Worm (Caenorhabditis elegans) whole organism, L4 larva: Measurements from ENCODE around the gene cup-16.

Source experiments
- F10B5.3 ChIP-seq: sonication (generic microtip); optimal IDR thresholded peaks from 2 replicates; lab custom pipeline; 2016; ENCODE audit warnings: mild to moderate bottlenecking, missing genetic modification characterization, missing compliant biosample characterization
- Y105C5A.15 ChIP-seq: fragments of 200-800 bp; sonication (Bioruptor generic); IDR thresholded peaks from 2 replicates; pipeline ENCODE4 v1.3.6; 2022; ENCODE audit warnings: missing genetic modification characterization, missing compliant biosample characterization
- Y48G9A.11 ChIP-seq: fragments of 200-800 bp; sonication (Bioruptor generic); IDR thresholded peaks from 2 replicates; pipeline ENCODE4 v1.3.6; 2022; ENCODE audit warnings: missing genetic modification reagents, missing genetic modification characterization, missing compliant biosample characterization
- Y5F2A.4 ChIP-seq: fragments of 200-800 bp; sonication (Bioruptor generic); optimal IDR thresholded peaks from 2 replicates; lab custom pipeline; 2018; ENCODE audit warnings: mild to moderate bottlenecking, missing genetic modification characterization, missing compliant biosample characterization
- ZK337.2 ChIP-seq: fragments of 200-800 bp; sonication (Bioruptor generic); IDR thresholded peaks from 2 replicates; pipeline ENCODE4 v1.3.6; 2022; ENCODE audit warnings: missing genetic modification reagents, missing genetic modification characterization, missing compliant biosample characterization
- ama-1 ChIP-seq: fragments of 150-350 bp; optimal IDR thresholded peaks from 2 replicates; lab custom pipeline; 2014; ENCODE audit warnings: inconsistent platforms, mixed read lengths
- arid-1 ChIP-seq: fragments of 200-800 bp; sonication (Bioruptor generic); conservative IDR thresholded peaks from 2 replicates; pipeline ENCODE4 v1.3.6; 2022; ENCODE audit warnings: missing genetic modification reagents, missing genetic modification characterization, missing compliant biosample characterization
- ceh-32 ChIP-seq: sonication (generic microtip); optimal IDR thresholded peaks from 2 replicates; lab custom pipeline; 2016; ENCODE audit warnings: mild to moderate bottlenecking, missing genetic modification characterization, missing compliant biosample characterization; ENCODE audit not compliant: poor library complexity
- cey-2 ChIP-seq: sonication (generic microtip); optimal IDR thresholded peaks from 3 replicates; lab custom pipeline; 2017; ENCODE audit warnings: missing genetic modification characterization, mild to moderate bottlenecking, missing compliant biosample characterization, antibody characterized with exemption, borderline replicate concordance; ENCODE audit not compliant: insufficient read depth
- ctbp-1 ChIP-seq: fragments of 200-800 bp; sonication (Bioruptor generic); IDR thresholded peaks from 2 replicates; pipeline ENCODE4 v1.3.6; 2022; ENCODE audit warnings: missing genetic modification reagents, missing genetic modification characterization, missing compliant biosample characterization
- daf-12 ChIP-seq: fragments of 150-350 bp; optimal IDR thresholded peaks from 2 replicates; lab custom pipeline; 2014; ENCODE audit warnings: missing biosample characterization, missing genetic modification reagents, missing genetic modification characterization
- daf-19 ChIP-seq: fragments of 200-800 bp; sonication (Bioruptor generic); conservative IDR thresholded peaks from 2 replicates; pipeline ENCODE4 v1.3.6; 2022; ENCODE audit warnings: missing genetic modification characterization, missing compliant biosample characterization
- daf-8 ChIP-seq: fragments of 200-800 bp; sonication (Bioruptor generic); IDR thresholded peaks from 2 replicates; pipeline ENCODE4 v1.3.6; 2022; ENCODE audit warnings: missing genetic modification characterization, missing compliant biosample characterization
- dmd-8 ChIP-seq: fragments of 200-800 bp; sonication (Bioruptor generic); IDR thresholded peaks from 2 replicates; pipeline ENCODE4 v1.3.6; 2022; ENCODE audit warnings: missing genetic modification characterization, missing compliant biosample characterization
- dpl-1 ChIP-seq: fragments of 150-350 bp; optimal IDR thresholded peaks from 2 replicates; lab custom pipeline; 2014; ENCODE audit warnings: missing biosample characterization, missing genetic modification reagents, missing genetic modification characterization
- duxl-1 ChIP-seq: sonication (generic microtip); optimal IDR thresholded peaks from 2 replicates; lab custom pipeline; 2016; ENCODE audit warnings: mild to moderate bottlenecking, missing genetic modification characterization, moderate library complexity, missing compliant biosample characterization; ENCODE audit not compliant: poor library complexity
- dve-1 ChIP-seq: sonication (generic microtip); optimal IDR thresholded peaks from 2 replicates; lab custom pipeline; 2017; ENCODE audit warnings: antibody characterized with exemption, mild to moderate bottlenecking, missing genetic modification characterization, missing compliant biosample characterization; ENCODE audit not compliant: insufficient read depth
- egl-27 ChIP-seq: sonication (generic microtip); optimal IDR thresholded peaks from 3 replicates; lab custom pipeline; 2017; ENCODE audit warnings: missing biosample characterization, missing genetic modification reagents, missing genetic modification characterization
- egl-43 ChIP-seq: fragments of 200-800 bp; sonication (Bioruptor generic); IDR thresholded peaks from 2 replicates; pipeline ENCODE4 v1.3.6; 2022; ENCODE audit warnings: missing genetic modification reagents, missing genetic modification characterization, missing compliant biosample characterization
- gei-8 ChIP-seq: fragments of 200-800 bp; sonication (Bioruptor generic); optimal IDR thresholded peaks from 2 replicates; lab custom pipeline; 2018; ENCODE audit warnings: mild to moderate bottlenecking, missing genetic modification characterization, missing compliant biosample characterization
- hif-1 ChIP-seq, 2 experiments: sonication (generic microtip); optimal IDR thresholded peaks; 2 replicates each; lab custom pipeline; 2016 to 2017; ENCODE audit warnings: missing compliant biosample characterization in 2 of 2, missing genetic modification characterization in 2 of 2, missing genetic modification reagents in 2 of 2, missing genotype in 2 of 2, mild to moderate bottlenecking in 1 of 2
- hlh-11 ChIP-seq: fragments of 200-800 bp; sonication (Bioruptor generic); optimal IDR thresholded peaks from 2 replicates; lab custom pipeline; 2018; ENCODE audit warnings: mild to moderate bottlenecking, missing genetic modification characterization, missing compliant biosample characterization
- jun-1 ChIP-seq: fragments of 150-350 bp; optimal IDR thresholded peaks from 2 replicates; lab custom pipeline; 2014; ENCODE audit warnings: missing biosample characterization, missing genetic modification reagents, missing genetic modification characterization
- lin-29 ChIP-seq: fragments of 200-800 bp; sonication (Bioruptor generic); IDR thresholded peaks from 2 replicates; pipeline ENCODE4 v1.3.6; 2022; ENCODE audit warnings: missing genetic modification reagents, missing genetic modification characterization, missing compliant biosample characterization
- lin-39 ChIP-seq: fragments of 150-350 bp; optimal IDR thresholded peaks from 2 replicates; lab custom pipeline; 2014; ENCODE audit warnings: missing biosample characterization, missing genetic modification reagents, missing genetic modification characterization
- lir-3 ChIP-seq: sonication (generic microtip); optimal IDR thresholded peaks from 2 replicates; lab custom pipeline; 2016; ENCODE audit warnings: mild to moderate bottlenecking, missing genetic modification characterization, missing compliant biosample characterization
- madf-5 ChIP-seq, 2 experiments: fragments of 200-800 bp; sonication (Bioruptor generic); IDR thresholded peaks; 2 replicates each; pipeline ENCODE4 v1.3.6; 2022; ENCODE audit warnings: missing compliant biosample characterization in 2 of 2, missing genetic modification characterization in 2 of 2
- madf-9 ChIP-seq: fragments of 200-800 bp; sonication (Bioruptor generic); conservative IDR thresholded peaks from 2 replicates; pipeline ENCODE4 v1.3.6; 2022; ENCODE audit warnings: missing genetic modification reagents, missing genetic modification characterization, missing compliant biosample characterization
- mdt-29 ChIP-seq: fragments of 200-800 bp; sonication (Bioruptor generic); IDR thresholded peaks from 2 replicates; pipeline ENCODE4 v1.3.6; 2022; ENCODE audit warnings: missing genetic modification reagents, missing genetic modification characterization, missing compliant biosample characterization
- mep-1 ChIP-seq: fragments of 150-350 bp; sonication (generic microtip); optimal IDR thresholded peaks from 3 replicates; lab custom pipeline; 2014; ENCODE audit warnings: missing biosample characterization, missing genetic modification characterization
- mxl-2 ChIP-seq: fragments of 200-800 bp; sonication (Bioruptor generic); conservative IDR thresholded peaks from 2 replicates; pipeline ENCODE4 v1.3.6; 2022; ENCODE audit warnings: missing genetic modification reagents, missing genetic modification characterization, missing compliant biosample characterization
- mxl-3 ChIP-seq: fragments of 200-800 bp; sonication (Bioruptor generic); optimal IDR thresholded peaks from 2 replicates; lab custom pipeline; 2018; ENCODE audit warnings: mild to moderate bottlenecking, missing genetic modification characterization, missing compliant biosample characterization
- nhr-10 ChIP-seq: fragments of 150-350 bp; optimal IDR thresholded peaks from 2 replicates; lab custom pipeline; 2014; ENCODE audit warnings: missing biosample characterization, missing genetic modification characterization
- nhr-102 ChIP-seq: sonication (generic microtip); optimal IDR thresholded peaks from 2 replicates; lab custom pipeline; 2016; ENCODE audit warnings: mild to moderate bottlenecking, missing genetic modification characterization, moderate library complexity, missing compliant biosample characterization
- nhr-11 ChIP-seq: fragments of 150-350 bp; optimal IDR thresholded peaks from 2 replicates; lab custom pipeline; 2014; ENCODE audit warnings: missing biosample characterization, missing genetic modification characterization
- nhr-111 ChIP-seq: fragments of 200-800 bp; sonication (Bioruptor generic); optimal IDR thresholded peaks from 2 replicates; lab custom pipeline; 2018; ENCODE audit warnings: mild to moderate bottlenecking, missing genetic modification characterization, missing compliant biosample characterization
- nhr-25 ChIP-seq: sonication (generic microtip); optimal IDR thresholded peaks from 2 replicates; lab custom pipeline; 2017; ENCODE audit warnings: missing genetic modification characterization, mild to moderate bottlenecking, missing compliant biosample characterization, antibody characterized with exemption, moderate library complexity, borderline replicate concordance; ENCODE audit not compliant: insufficient read depth
- nhr-41 ChIP-seq: fragments of 200-800 bp; sonication (Bioruptor generic); IDR thresholded peaks from 2 replicates; pipeline ENCODE4 v1.3.6; 2022; ENCODE audit warnings: missing genetic modification reagents, missing genetic modification characterization, missing compliant biosample characterization
- nhr-42 ChIP-seq: fragments of 200-800 bp; sonication (Bioruptor generic); IDR thresholded peaks from 2 replicates; pipeline ENCODE4 v1.3.6; 2022; ENCODE audit warnings: missing genetic modification characterization, missing compliant biosample characterization
- nhr-48 ChIP-seq: sonication (generic microtip); optimal IDR thresholded peaks from 2 replicates; lab custom pipeline; 2016; ENCODE audit warnings: mild to moderate bottlenecking, missing genetic modification characterization, missing compliant biosample characterization
- nhr-6 ChIP-seq: fragments of 150-350 bp; optimal IDR thresholded peaks from 2 replicates; lab custom pipeline; 2014; ENCODE audit warnings: missing biosample characterization, missing genetic modification characterization
- nhr-76 ChIP-seq: fragments of 150-350 bp; optimal IDR thresholded peaks from 2 replicates; lab custom pipeline; 2014; ENCODE audit warnings: missing biosample characterization, missing genetic modification characterization
- pqm-1 ChIP-seq: sonication (generic microtip); optimal IDR thresholded peaks from 2 replicates; lab custom pipeline; 2017; ENCODE audit warnings: missing biosample characterization, missing genetic modification characterization
- rbr-2 ChIP-seq: sonication (generic microtip); optimal IDR thresholded peaks from 2 replicates; lab custom pipeline; 2016; ENCODE audit warnings: missing genotype, missing genetic modification characterization, missing compliant biosample characterization
- sdz-12 ChIP-seq: fragments of 200-800 bp; sonication (Bioruptor generic); optimal IDR thresholded peaks from 2 replicates; lab custom pipeline; 2018; ENCODE audit warnings: mild to moderate bottlenecking, missing genetic modification characterization, missing compliant biosample characterization
- skn-1 ChIP-seq: fragments of 150-350 bp; optimal IDR thresholded peaks from 2 replicates; lab custom pipeline; 2014; ENCODE audit warnings: missing biosample characterization, missing genetic modification characterization
- snpc-1.2 ChIP-seq: fragments of 200-800 bp; sonication (Bioruptor generic); IDR thresholded peaks from 2 replicates; pipeline ENCODE4 v1.3.6; 2022; ENCODE audit warnings: missing genetic modification reagents, missing genetic modification characterization, missing compliant biosample characterization
- spr-3 ChIP-seq: fragments of 200-800 bp; sonication (Bioruptor generic); optimal IDR thresholded peaks from 2 replicates; lab custom pipeline; 2018; ENCODE audit warnings: mild to moderate bottlenecking, missing genetic modification characterization, missing compliant biosample characterization
- tra-1 ChIP-seq: fragments of 200-800 bp; sonication (Bioruptor generic); IDR thresholded peaks from 2 replicates; pipeline ENCODE4 v1.3.6; 2022; ENCODE audit warnings: missing genetic modification reagents, missing genetic modification characterization, missing compliant biosample characterization
- zag-1 ChIP-seq: fragments of 150-350 bp; optimal IDR thresholded peaks from 2 replicates; lab custom pipeline; 2014; ENCODE audit warnings: missing biosample characterization, missing genetic modification characterization
- zfp-2 ChIP-seq: sonication (generic microtip); optimal IDR thresholded peaks from 2 replicates; lab custom pipeline; 2016; ENCODE audit warnings: mild to moderate bottlenecking, missing genetic modification characterization, missing compliant biosample characterization
- ztf-11 ChIP-seq: fragments of 150-350 bp; optimal IDR thresholded peaks from 2 replicates; lab custom pipeline; 2014; ENCODE audit warnings: missing biosample characterization, missing genetic modification characterization

The cup-16 gene

ce11 chrII:8738955-8739354 lies 32.0 kb downstream of the cup-16 start (continued):
- TF ChIP-seq zfp-2 (tag; lab: Kevin White, UChicago) (no peak), dmd-8 (GFP tag; lab: Robert Waterston, UW) (no peak), nhr-10 (tag; lab: Kevin White, UChicago) (peak; percentile 23), skn-1 (tag; lab: Kevin White, UChicago) (no peak), nhr-102 (tag; lab: Kevin White, UChicago) (peak; percentile 22), ama-1 (lab: Kevin White, UChicago) (no peak), lin-29 (no peak), nhr-25 (tag; lab: Kevin White, UChicago) (no peak), nhr-41 (GFP tag; lab: Robert Waterston, UW) (no peak), cey-2 (no peak), dve-1 (tag; lab: Kevin White, UChicago) (peak; percentile 92), ZK337.2 (GFP tag; lab: Robert Waterston, UW) (no peak), sdz-12 (GFP tag; lab: Kevin White, UChicago) (no peak), rbr-2 (no peak), Y5F2A.4 (no peak), snpc-1.2 (GFP tag; lab: Robert Waterston, UW) (no peak), nhr-111 (GFP tag; lab: Kevin White, UChicago) (no peak), lin-39 (tag; lab: Kevin White, UChicago) (no peak), mep-1 (tag; lab: Kevin White, UChicago) (no peak), madf-9 (GFP tag; lab: Robert Waterston, UW) (no peak), mdt-29 (GFP tag; lab: Robert Waterston, UW) (no peak), gei-8 (no peak), Y48G9A.11 (GFP tag; lab: Robert Waterston, UW) (no peak), zag-1 (tag; lab: Kevin White, UChicago) (no peak), nhr-48 (tag; lab: Kevin White, UChicago) (peak; percentile 64), lir-3 (tag; lab: Kevin White, UChicago) (no peak), egl-43 (GFP tag; lab: Robert Waterston, UW) (no peak), arid-1 (no peak), nhr-6 (tag; lab: Kevin White, UChicago) (no peak), tra-1 (GFP tag; lab: Robert Waterston, UW) (no peak), F10B5.3 (tag; lab: Kevin White, UChicago) (no peak), duxl-1 (no peak), ztf-11 (tag; lab: Kevin White, UChicago) (no peak), spr-3 (no peak), nhr-42 (GFP tag; lab: Robert Waterston, UW) (no peak), daf-19 (GFP tag; lab: Robert Waterston, UW) (no peak), nhr-76 (tag; lab: Kevin White, UChicago) (no peak), egl-27 (tag; lab: Kevin White, UChicago) (no peak), Y105C5A.15 (no peak), jun-1 (tag; lab: Kevin White, UChicago) (no peak), mxl-2 (GFP tag; lab: Robert Waterston, UW) (no peak), madf-5 (GFP tag; IDR thresholded peaks at IDR 0.05; lab: Robert Waterston, UW) (no peak), hlh-11 (tag; lab: Kevin White, UChicago) (peak; percentile 53), daf-12 (tag; lab: Kevin White, UChicago) (no peak), nhr-11 (tag; lab: Kevin White, UChicago) (no peak), dpl-1 (no peak), ctbp-1 (GFP tag; lab: Robert Waterston, UW) (no peak), mxl-3 (GFP tag; lab: Kevin White, UChicago) (no peak), ceh-32 (tag; lab: Kevin White, UChicago) (no peak), daf-8 (GFP tag; lab: Robert Waterston, UW) (no peak), pqm-1 (tag; lab: Kevin White, UChicago) (peak; percentile 25), hif-1 (tag; optimal IDR thresholded peaks at IDR 0.05; lab: Kevin White, UChicago) (no peak)
